Worm (Caenorhabditis elegans) whole organism, midembryonic: ENCODE data around the gene T19C4.1.

Source experiments
- T22C8.4 ChIP-seq: fragments of 200-800 bp; sonication (Bioruptor generic); IDR thresholded peaks from 2 replicates; pipeline ENCODE4 v1.3.6; 2022; ENCODE audit warnings: missing genetic modification characterization, missing compliant biosample characterization
- cog-1 ChIP-seq: sonication (generic microtip); optimal IDR thresholded peaks from 2 replicates; lab custom pipeline; 2016; ENCODE audit warnings: missing genetic modification characterization, missing compliant biosample characterization
- flt-1 ChIP-seq: fragments of 200-800 bp; sonication (Bioruptor generic); IDR thresholded peaks from 2 replicates; pipeline ENCODE4 v1.3.6; 2022; ENCODE audit warnings: missing genetic modification characterization, missing compliant biosample characterization
- klf-2 ChIP-seq: fragments of 200-800 bp; sonication (Bioruptor generic); conservative IDR thresholded peaks from 2 replicates; pipeline ENCODE4 v1.3.6; 2022; ENCODE audit warnings: missing genetic modification reagents, missing genetic modification characterization, missing compliant biosample characterization
- med-1 ChIP-seq: sonication (generic microtip); optimal IDR thresholded peaks from 2 replicates; lab custom pipeline; 2017; ENCODE audit warnings: missing genetic modification characterization, mild to moderate bottlenecking, missing compliant biosample characterization, antibody characterized with exemption, missing genetic modification reagents; ENCODE audit not compliant: insufficient read depth
- tab-1 ChIP-seq: fragments of 200-800 bp; sonication (Bioruptor generic); IDR thresholded peaks from 2 replicates; pipeline ENCODE4 v1.3.6; 2022; ENCODE audit warnings: missing genetic modification characterization, missing compliant biosample characterization
- ztf-23 ChIP-seq: fragments of 200-800 bp; sonication (Bioruptor generic); IDR thresholded peaks from 2 replicates; pipeline ENCODE4 v1.3.6; 2022; ENCODE audit warnings: missing genetic modification reagents, missing genetic modification characterization, missing compliant biosample characterization
- ztf-29 ChIP-seq: fragments of 200-800 bp; sonication (Bioruptor generic); IDR thresholded peaks from 2 replicates; pipeline ENCODE4 v1.3.6; 2022; ENCODE audit warnings: missing genetic modification reagents, missing genetic modification characterization, missing compliant biosample characterization

DNA sequence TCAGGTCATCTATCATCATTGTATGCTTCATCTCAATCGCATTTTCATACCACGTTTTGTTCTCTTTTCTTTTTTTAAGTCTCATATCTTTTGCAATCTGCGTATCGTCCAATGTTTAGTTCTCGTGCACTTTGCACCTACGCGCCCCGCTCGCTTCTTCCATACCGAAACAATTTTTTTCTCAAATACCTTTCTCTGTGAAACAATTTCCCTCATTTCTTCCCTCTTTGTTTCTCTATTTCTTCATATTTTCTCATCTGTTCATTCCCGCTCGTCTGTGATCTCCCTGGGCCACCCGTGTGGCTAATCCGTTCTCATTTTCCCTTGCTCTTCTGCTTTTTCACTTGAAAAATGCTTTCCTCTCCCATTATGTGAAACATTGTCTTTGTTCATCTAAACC, 9.2 kb upstream of the T19C4.1 start:
- no peak for TF ChIP-seq klf-2 (GFP tag; lab: Robert Waterston, UW)
- no peak for TF ChIP-seq flt-1 (GFP tag; lab: Robert Waterston, UW)
- no peak for TF ChIP-seq T22C8.4 (GFP tag; lab: Robert Waterston, UW)
- no peak for TF ChIP-seq ztf-23 (GFP tag; lab: Robert Waterston, UW)
- TF ChIP-seq tab-1 = no peak
- no peak for TF ChIP-seq cog-1 (tag; lab: Kevin White, UChicago)
- TF ChIP-seq med-1 (GFP tag; lab: Kevin White, UChicago) = no peak
- no peak for TF ChIP-seq ztf-29
